Worm (Caenorhabditis elegans): ENCODE measurements around the gene clec-29.

clec-29 gene

ce11 chrV:16713797-16714196 is 25.2 kb downstream of the clec-29 start:
- TF ChIP-seq tbx-11 (GFP tag; IDR thresholded peaks at IDR 0.05) = no peak
- TF ChIP-seq aly-1 (tag; optimal IDR thresholded peaks at IDR 0.05) = no peak
- TF ChIP-seq hmg-4 (GFP tag; optimal IDR thresholded peaks at IDR 0.05) = no peak
- TF ChIP-seq ceh-36 (tag; optimal IDR thresholded peaks at IDR 0.05) = no peak
- no peak for TF ChIP-seq hnd-1 (tag; optimal IDR thresholded peaks at IDR 0.05)
- TF ChIP-seq pes-1 (GFP tag; IDR thresholded peaks at IDR 0.05) = no peak
- TF ChIP-seq tbx-37 (GFP tag; conservative IDR thresholded peaks at IDR 0.05) = no peak
- TF ChIP-seq sea-1 (GFP tag; conservative IDR thresholded peaks at IDR 0.05) = no peak
- TF ChIP-seq hmbx-1 (tag; optimal IDR thresholded peaks at IDR 0.05) = no peak

ce11 chrV:16706549-16706948 is 32.5 kb downstream of the clec-29 start, which contains the start of gene clec-9:
Gene clec-9, minus strand, starts transcription at chrV:16706649.
- TF ChIP-seq sea-1 (GFP tag; conservative IDR thresholded peaks at IDR 0.05) = no peak
- TF ChIP-seq F13C5.2 (tag; optimal IDR thresholded peaks at IDR 0.05) = no peak
- TF ChIP-seq B0310.2 (tag; optimal IDR thresholded peaks at IDR 0.05) = no peak
- no peak for TF ChIP-seq tbx-37 (GFP tag; conservative IDR thresholded peaks at IDR 0.05)
- no peak for TF ChIP-seq hnd-1 (tag; optimal IDR thresholded peaks at IDR 0.05)
- TF ChIP-seq tra-4 (tag; optimal IDR thresholded peaks at IDR 0.05) = no peak
- no peak for TF ChIP-seq scrt-1 (GFP tag; IDR thresholded peaks at IDR 0.05)
- TF ChIP-seq ama-1 (optimal IDR thresholded peaks at IDR 0.05) = no peak
- no peak for TF ChIP-seq hmg-4 (GFP tag; optimal IDR thresholded peaks at IDR 0.05)
- TF ChIP-seq ceh-13 (GFP tag; optimal IDR thresholded peaks at IDR 0.05) = no peak
- no peak for TF ChIP-seq pes-1 (GFP tag; IDR thresholded peaks at IDR 0.05)
- no peak for TF ChIP-seq aly-1 (tag; optimal IDR thresholded peaks at IDR 0.05)
- TF ChIP-seq flt-1 (GFP tag; IDR thresholded peaks at IDR 0.05) = no peak
- TF ChIP-seq ceh-36 (tag; optimal IDR thresholded peaks at IDR 0.05) = no peak

ce11 chrV:16699752-16700259 is 39.2 kb downstream of the clec-29 start, which contains the start of gene Y70C5C.1:
Gene Y70C5C.1, plus strand, starts transcription at chrV:16700209.
- TF ChIP-seq ama-1 (optimal IDR thresholded peaks at IDR 0.05) = no peak
- peak; percentile 71 for TF ChIP-seq hmbx-1 (tag; optimal IDR thresholded peaks at IDR 0.05)
- peak; percentile 68 for TF ChIP-seq tbx-11 (GFP tag; IDR thresholded peaks at IDR 0.05)
- TF ChIP-seq tbx-37 (GFP tag; conservative IDR thresholded peaks at IDR 0.05) = no peak
- peak; percentile 63 for TF ChIP-seq hnd-1 (tag; optimal IDR thresholded peaks at IDR 0.05)
- peak; percentile 51 for TF ChIP-seq ceh-36 (tag; optimal IDR thresholded peaks at IDR 0.05)

ce11 chrV:16697178-16697577 is 41.8 kb downstream of the clec-29 start, which contains the start of gene srw-41:
Gene srw-41, plus strand, starts transcription at chrV:16697478.
- no peak for TF ChIP-seq ceh-13 (GFP tag; optimal IDR thresholded peaks at IDR 0.05)
- no peak for TF ChIP-seq hmg-4 (GFP tag; optimal IDR thresholded peaks at IDR 0.05)
- TF ChIP-seq flt-1 (GFP tag; IDR thresholded peaks at IDR 0.05) = no peak
- no peak for TF ChIP-seq hmbx-1 (tag; optimal IDR thresholded peaks at IDR 0.05)

DNA sequence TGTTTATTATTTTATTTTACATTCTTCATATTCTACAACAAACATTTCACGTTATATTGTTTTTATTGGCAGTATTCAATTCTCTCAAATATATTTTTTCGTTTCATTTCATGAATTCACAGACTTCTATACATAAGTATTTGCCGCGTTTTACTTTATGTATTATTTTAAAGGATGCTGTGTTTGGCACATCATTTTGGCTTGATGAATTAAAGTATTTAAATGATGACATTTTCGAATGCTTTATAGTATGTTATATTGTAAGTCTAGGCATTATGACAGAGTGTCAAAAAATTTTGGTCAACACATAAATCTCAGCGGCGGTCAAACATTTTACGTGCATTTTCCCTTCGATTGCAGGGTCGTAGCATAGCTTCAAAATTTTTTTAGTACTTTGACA is 43.5 kb downstream of the clec-29 start:
- no peak for TF ChIP-seq tbx-37 (GFP tag; conservative IDR thresholded peaks at IDR 0.05)
- no peak for TF ChIP-seq ceh-13 (GFP tag; optimal IDR thresholded peaks at IDR 0.05)
- no peak for TF ChIP-seq flt-1 (GFP tag; IDR thresholded peaks at IDR 0.05)
- TF ChIP-seq sea-1 (GFP tag; conservative IDR thresholded peaks at IDR 0.05) = no peak
- TF ChIP-seq B0310.2 (tag; optimal IDR thresholded peaks at IDR 0.05) = no peak
- no peak for TF ChIP-seq hnd-1 (tag; optimal IDR thresholded peaks at IDR 0.05)
- no peak for TF ChIP-seq aly-1 (tag; optimal IDR thresholded peaks at IDR 0.05)
- TF ChIP-seq ama-1 (optimal IDR thresholded peaks at IDR 0.05) = no peak
- no peak for TF ChIP-seq hmg-4 (GFP tag; optimal IDR thresholded peaks at IDR 0.05)
- TF ChIP-seq ets-7 (tag; optimal IDR thresholded peaks at IDR 0.05) = no peak

DNA sequence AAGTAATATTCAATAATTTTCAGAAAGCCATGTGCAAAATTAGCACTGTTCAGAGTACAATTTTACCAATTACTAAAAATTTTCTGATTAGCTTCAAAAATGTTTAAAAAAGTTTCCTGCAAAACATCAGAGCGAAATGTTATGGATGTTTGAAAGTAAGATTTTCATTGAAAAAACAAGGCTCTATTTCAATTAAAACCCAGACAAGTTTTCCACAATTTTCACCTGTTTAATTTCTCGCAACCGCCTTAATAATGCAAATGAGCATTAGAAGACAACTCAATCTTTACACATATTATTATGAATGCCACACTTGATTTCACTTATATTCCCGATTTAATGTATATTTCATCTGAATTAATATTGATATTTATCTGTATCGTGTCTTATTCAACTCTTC is 44.5 kb downstream of the clec-29 start, which contains the start of gene srz-101:
Gene srz-101 (plus strand): TSS at position 301 of the 400 bp plus-strand sequence.
- TF ChIP-seq sea-1 (GFP tag; conservative IDR thresholded peaks at IDR 0.05) = no peak
- TF ChIP-seq ama-1 (optimal IDR thresholded peaks at IDR 0.05) = no peak
- no peak for TF ChIP-seq hmbx-1 (tag; optimal IDR thresholded peaks at IDR 0.05)
- TF ChIP-seq tbx-37 (GFP tag; conservative IDR thresholded peaks at IDR 0.05) = no peak

DNA sequence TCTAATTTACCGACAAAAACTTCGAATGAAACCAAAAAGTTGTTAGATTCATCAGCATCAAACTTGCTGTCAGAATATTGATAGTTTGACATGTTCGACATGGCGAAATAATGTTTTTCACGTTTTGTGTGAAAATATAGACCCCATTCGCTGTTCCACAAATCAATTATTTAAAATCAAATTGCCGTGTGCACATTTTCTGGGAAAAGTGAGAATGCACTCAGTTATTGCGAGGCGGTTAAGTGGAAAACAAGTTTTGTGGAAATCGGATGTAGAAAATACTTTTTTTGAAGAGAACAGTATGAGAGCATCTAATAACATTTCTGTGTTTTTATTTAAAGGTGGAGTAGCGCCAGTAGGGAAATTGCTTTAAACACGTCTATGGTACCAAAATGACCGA is 45.3 kb downstream of the clec-29 start, which contains the start of gene srw-42:
Gene srw-42 (minus strand): TSS at position 101 of the 400 bp plus-strand sequence.
- TF ChIP-seq ceh-36 (tag; optimal IDR thresholded peaks at IDR 0.05) (no peak), hnd-1 (tag; optimal IDR thresholded peaks at IDR 0.05) (no peak), tbx-37 (GFP tag; conservative IDR thresholded peaks at IDR 0.05) (no peak), flt-1 (GFP tag; IDR thresholded peaks at IDR 0.05) (no peak), sea-1 (GFP tag; conservative IDR thresholded peaks at IDR 0.05) (no peak), tbx-11 (GFP tag; IDR thresholded peaks at IDR 0.05) (no peak), ceh-13 (GFP tag; optimal IDR thresholded peaks at IDR 0.05) (no peak), scrt-1 (GFP tag; IDR thresholded peaks at IDR 0.05) (no peak), ama-1 (optimal IDR thresholded peaks at IDR 0.05) (no peak), hmbx-1 (tag; optimal IDR thresholded peaks at IDR 0.05) (no peak)

DNA sequence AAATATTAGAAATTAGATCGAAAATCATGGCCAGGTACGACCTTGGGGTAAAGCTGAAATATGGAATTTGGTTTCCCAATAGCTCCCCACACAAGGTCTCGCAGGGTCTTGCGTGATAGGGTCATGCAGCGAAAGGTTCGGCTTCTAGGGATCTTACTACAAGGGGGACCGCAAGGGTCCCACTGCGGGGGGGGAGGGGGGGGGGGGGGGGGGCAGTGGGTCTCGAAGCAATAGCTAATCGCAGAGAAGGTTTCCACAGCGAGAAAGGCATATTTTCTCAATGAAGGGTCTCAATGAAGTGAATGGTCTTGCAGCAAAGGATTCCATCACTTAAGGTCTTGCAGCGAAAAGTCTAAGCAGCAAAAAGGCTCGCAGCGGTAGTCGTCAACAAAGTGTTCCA is 46.0 kb downstream of the clec-29 start:
- TF ChIP-seq hmbx-1 (tag; optimal IDR thresholded peaks at IDR 0.05) (no peak), sea-1 (GFP tag; conservative IDR thresholded peaks at IDR 0.05) (no peak), ceh-36 (tag; optimal IDR thresholded peaks at IDR 0.05) (no peak), hmg-4 (GFP tag; optimal IDR thresholded peaks at IDR 0.05) (no peak), ceh-13 (GFP tag; optimal IDR thresholded peaks at IDR 0.05) (no peak), ets-7 (tag; optimal IDR thresholded peaks at IDR 0.05) (no peak)

Data from whole organism, early embryonic.